Fruit fly (Drosophila melanogaster) S2 (cell line): ENCODE data around the gene CG4297.

Experiments
- CG8478 ChIP-seq: fragments of >200 bp; optimal IDR thresholded peaks from 2 replicates; lab custom pipeline; 2018
- CTCF ChIP-seq, 2 experiments: fragments of >200 bp; optimal IDR thresholded peaks; 2 replicates each; lab custom pipeline; 2018

dm6 chr2L:490150-491095 is 18.4 kb upstream of the CG4297 start:
- no peak for TF ChIP-seq CG8478 (lab: Kevin White, UChicago)
- TF ChIP-seq CTCF (optimal IDR thresholded peaks at IDR 0.05; lab: Kevin White, UChicago) = peak; percentile 97 to 100
